Worm (Caenorhabditis elegans) whole organism, early embryonic: Measurements from ENCODE around the gene cdh-3.
A peak's percentile ranks its signal among the peaks of the same experiment; 100 is the strongest.

Experiments
- B0310.2 ChIP-seq: sonication (generic microtip); optimal IDR thresholded peaks from 2 replicates; lab custom pipeline; 2016; ENCODE audit warnings: mild to moderate bottlenecking, missing genetic modification characterization, missing compliant biosample characterization
- F13C5.2 ChIP-seq: sonication (generic microtip); optimal IDR thresholded peaks from 2 replicates; lab custom pipeline; 2017; ENCODE audit warnings: mild to moderate bottlenecking, missing genetic modification characterization, inconsistent platforms, missing compliant biosample characterization
- aly-1 ChIP-seq: sonication (generic microtip); optimal IDR thresholded peaks from 2 replicates; lab custom pipeline; 2016; ENCODE audit warnings: missing genetic modification characterization, missing compliant biosample characterization
- ama-1 ChIP-seq: fragments of 150-350 bp; optimal IDR thresholded peaks from 2 replicates; lab custom pipeline; 2014
- ceh-13 ChIP-seq: fragments of 200-800 bp; sonication (Bioruptor generic); optimal IDR thresholded peaks from 2 replicates; lab custom pipeline; 2018; ENCODE audit warnings: mild to moderate bottlenecking, missing genetic modification characterization, missing compliant biosample characterization
- ceh-36 ChIP-seq: sonication (generic microtip); optimal IDR thresholded peaks from 2 replicates; lab custom pipeline; 2016; ENCODE audit warnings: missing genetic modification characterization, inconsistent platforms, missing compliant biosample characterization
- ets-7 ChIP-seq: sonication (generic microtip); optimal IDR thresholded peaks from 2 replicates; lab custom pipeline; 2016; ENCODE audit warnings: missing genotype, missing genetic modification characterization, missing compliant biosample characterization
- flt-1 ChIP-seq: fragments of 200-800 bp; sonication (Bioruptor generic); IDR thresholded peaks from 2 replicates; pipeline ENCODE4 v1.3.6; 2022; ENCODE audit warnings: missing genetic modification characterization, missing compliant biosample characterization
- hmbx-1 ChIP-seq: sonication (generic microtip); optimal IDR thresholded peaks from 2 replicates; lab custom pipeline; 2016; ENCODE audit warnings: mild to moderate bottlenecking, missing genetic modification characterization, missing compliant biosample characterization
- hmg-4 ChIP-seq: fragments of 200-800 bp; sonication (Bioruptor generic); optimal IDR thresholded peaks from 2 replicates; lab custom pipeline; 2018; ENCODE audit warnings: mild to moderate bottlenecking, missing genetic modification characterization, missing compliant biosample characterization
- hnd-1 ChIP-seq: sonication (generic microtip); optimal IDR thresholded peaks from 2 replicates; lab custom pipeline; 2016; ENCODE audit warnings: missing genetic modification characterization, missing compliant biosample characterization
- pes-1 ChIP-seq: fragments of 200-800 bp; sonication (Bioruptor generic); IDR thresholded peaks from 2 replicates; pipeline ENCODE4 v1.3.6; 2022; ENCODE audit warnings: missing genetic modification reagents, missing genetic modification characterization, missing compliant biosample characterization
- scrt-1 ChIP-seq: fragments of 200-800 bp; sonication (Bioruptor generic); IDR thresholded peaks from 2 replicates; pipeline ENCODE4 v1.3.6; 2022; ENCODE audit warnings: missing genetic modification characterization, missing compliant biosample characterization
- sea-1 ChIP-seq: fragments of 200-800 bp; sonication (Bioruptor generic); conservative IDR thresholded peaks from 2 replicates; pipeline ENCODE4 v1.3.6; 2022; ENCODE audit warnings: missing genetic modification characterization, missing compliant biosample characterization
- tbx-11 ChIP-seq: fragments of 200-800 bp; sonication (Bioruptor generic); IDR thresholded peaks from 2 replicates; pipeline ENCODE4 v1.3.6; 2022; ENCODE audit warnings: missing genetic modification characterization, missing compliant biosample characterization
- tbx-37 ChIP-seq: fragments of 200-800 bp; sonication (Bioruptor generic); conservative IDR thresholded peaks from 2 replicates; pipeline ENCODE4 v1.3.6; 2022; ENCODE audit warnings: missing genetic modification reagents, missing genetic modification characterization, missing compliant biosample characterization
- tra-4 ChIP-seq: sonication (generic microtip); optimal IDR thresholded peaks from 2 replicates; lab custom pipeline; 2017; ENCODE audit warnings: missing genetic modification characterization, missing compliant biosample characterization

Gene cdh-3

ce11 chrIII:7780566-7781238 lies 26.5 kb upstream of the cdh-3 start:
- no peak for TF ChIP-seq ets-7

- TF ChIP-seq B0310.2 (no peak), tbx-11 (GFP tag; lab: Robert Waterston, UW) (no peak), aly-1 (no peak), tra-4 (tag; lab: Kevin White, UChicago) (no peak), ceh-13 (GFP tag; lab: Kevin White, UChicago) (no peak), hmg-4 (no peak), scrt-1 (GFP tag; lab: Robert Waterston, UW) (no peak), ama-1 (lab: Kevin White, UChicago) (no peak), F13C5.2 (tag; lab: Kevin White, UChicago) (no peak), tbx-37 (GFP tag; lab: Robert Waterston, UW) (no peak), hnd-1 (tag; lab: Kevin White, UChicago) (no peak), ceh-36 (tag; lab: Kevin White, UChicago) (no peak), ets-7 (no peak), flt-1 (GFP tag; lab: Robert Waterston, UW) (no peak), pes-1 (no peak), sea-1 (GFP tag; lab: Robert Waterston, UW) (no peak), hmbx-1 (tag; lab: Kevin White, UChicago) (no peak)
Observed at ce11 chrIII:7779313-7779712, 25.1 kb upstream of the cdh-3 start.

- no peak for TF ChIP-seq ceh-13 (GFP tag; lab: Kevin White, UChicago)
- no peak for TF ChIP-seq sea-1 (GFP tag; lab: Robert Waterston, UW)
- TF ChIP-seq tra-4 (tag; lab: Kevin White, UChicago), result no peak
- TF ChIP-seq ets-7, result no peak
- no peak for TF ChIP-seq B0310.2
- no peak for TF ChIP-seq ama-1 (lab: Kevin White, UChicago)
Observed at ce11 chrIII:7778530-7778929, 24.3 kb upstream of the cdh-3 start.

ce11 chrIII:7775983-7776440 lies 21.8 kb upstream of the cdh-3 start, which contains the start of gene bath-15:
TSS of gene bath-15 (minus strand) at chrIII:7776033.
- TF ChIP-seq ceh-13 (GFP tag; lab: Kevin White, UChicago) (no peak), tbx-11 (GFP tag; lab: Robert Waterston, UW) (no peak), ceh-36 (tag; lab: Kevin White, UChicago) (no peak), ama-1 (lab: Kevin White, UChicago) (no peak)

ce11 chrIII:7773791-7774190 lies 19.5 kb upstream of the cdh-3 start:
- no peak for TF ChIP-seq sea-1 (GFP tag; lab: Robert Waterston, UW)
- TF ChIP-seq ceh-13 (GFP tag; lab: Kevin White, UChicago), result no peak
- no peak for TF ChIP-seq hmg-4
- TF ChIP-seq aly-1, result no peak
- TF ChIP-seq hmbx-1 (tag; lab: Kevin White, UChicago), result no peak
- TF ChIP-seq tra-4 (tag; lab: Kevin White, UChicago), result no peak
- TF ChIP-seq scrt-1 (GFP tag; lab: Robert Waterston, UW), result no peak
- TF ChIP-seq ets-7, result no peak
- no peak for TF ChIP-seq ceh-36 (tag; lab: Kevin White, UChicago)
- no peak for TF ChIP-seq hnd-1 (tag; lab: Kevin White, UChicago)
- TF ChIP-seq F13C5.2 (tag; lab: Kevin White, UChicago), result no peak
- TF ChIP-seq B0310.2, result no peak
- no peak for TF ChIP-seq tbx-37 (GFP tag; lab: Robert Waterston, UW)
- TF ChIP-seq tbx-11 (GFP tag; lab: Robert Waterston, UW), result no peak
- TF ChIP-seq pes-1, result no peak
- no peak for TF ChIP-seq flt-1 (GFP tag; lab: Robert Waterston, UW)
- no peak for TF ChIP-seq ama-1 (lab: Kevin White, UChicago)

ce11 chrIII:7772901-7773300 lies 18.7 kb upstream of the cdh-3 start, which contains the start of the genes ZK686.6 and ZK686.1:
TSS of gene ZK686.6 (minus strand) at chrIII:7773001.
TSS of gene ZK686.1 (plus strand) at chrIII:7773134.
- no peak for TF ChIP-seq flt-1 (GFP tag; lab: Robert Waterston, UW)
- TF ChIP-seq sea-1 (GFP tag; lab: Robert Waterston, UW), result no peak
- no peak for TF ChIP-seq pes-1
- no peak for TF ChIP-seq ceh-13 (GFP tag; lab: Kevin White, UChicago)

- TF ChIP-seq pes-1 (0 out of 2 replicates have a peak, but pooled peaks have one; percentile 24), flt-1 (GFP tag; lab: Robert Waterston, UW) (0 out of 2 replicates have a peak, but pooled peaks have one; percentile 15)
Observed at ce11 chrIII:7770986-7771385, 16.7 kb upstream of the cdh-3 start.

- TF ChIP-seq ets-7 (no peak), aly-1 (no peak), ama-1 (lab: Kevin White, UChicago) (no peak), hmbx-1 (tag; lab: Kevin White, UChicago) (no peak), B0310.2 (no peak), F13C5.2 (tag; lab: Kevin White, UChicago) (no peak), tbx-37 (GFP tag; lab: Robert Waterston, UW) (no peak), hmg-4 (no peak), hnd-1 (tag; lab: Kevin White, UChicago) (no peak), tbx-11 (GFP tag; lab: Robert Waterston, UW) (no peak), sea-1 (GFP tag; lab: Robert Waterston, UW) (no peak), ceh-13 (GFP tag; lab: Kevin White, UChicago) (no peak), pes-1 (no peak), scrt-1 (GFP tag; lab: Robert Waterston, UW) (no peak)
Observed at ce11 chrIII:7769965-7770364, 15.7 kb upstream of the cdh-3 start, which contains the start of gene snu-23. TSS of gene snu-23 (minus strand) at chrIII:7770120.
